Worm (Caenorhabditis elegans): ENCODE results near the gene Y7A9D.1.

Gene Y7A9D.1

DNA sequence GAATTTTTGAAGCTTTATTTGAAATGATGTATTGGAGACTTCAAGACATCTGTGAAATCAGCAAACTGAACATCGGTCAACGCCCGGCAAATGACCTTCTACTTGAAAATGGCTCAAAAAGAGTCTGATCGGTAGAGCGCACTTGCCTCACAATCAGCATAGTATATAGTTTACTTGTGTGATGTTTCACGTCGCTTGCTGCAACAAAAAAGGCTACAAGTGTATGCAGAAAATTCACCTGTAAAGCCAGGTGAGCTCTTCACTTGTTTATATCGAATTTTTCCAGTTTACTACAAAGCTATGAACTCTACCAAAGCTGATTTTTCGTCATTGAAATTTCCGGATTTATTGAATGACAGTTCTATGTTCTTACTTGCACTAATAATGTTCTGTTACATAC lies 49.4 kb downstream of the Y7A9D.1 start, which contains the start of gene srz-71:
Gene srz-71, plus strand, starts transcription at position 301 of the 400 bp plus-strand sequence.
- TF ChIP-seq mab-9 (GFP tag; IDR thresholded peaks at IDR 0.05) (no peak), unc-86 (tag; optimal IDR thresholded peaks at IDR 0.05) (no peak), zag-1 (tag; optimal IDR thresholded peaks at IDR 0.05) (no peak), elt-3 (tag; optimal IDR thresholded peaks at IDR 0.05) (no peak), blmp-1 (tag; optimal IDR thresholded peaks at IDR 0.05) (no peak), lin-13 (GFP tag; optimal IDR thresholded peaks at IDR 0.05) (no peak), unc-98 (GFP tag; IDR thresholded peaks at IDR 0.05) (no peak), lin-39 (tag; optimal IDR thresholded peaks at IDR 0.05) (no peak), ceh-63 (GFP tag; optimal IDR thresholded peaks at IDR 0.05) (no peak), fkh-8 (tag; optimal IDR thresholded peaks at IDR 0.05) (no peak), pqm-1 (tag; optimal IDR thresholded peaks at IDR 0.05) (no peak)

All from whole organism, L1 larva.